Worm (Caenorhabditis elegans): ENCODE measurements around the gene ceh-1.

Gene ceh-1

ce11 chrX:4698271-4698670 lies 44.3 kb upstream of the ceh-1 start:
- TF ChIP-seq fos-1 (tag; optimal IDR thresholded peaks at IDR 0.05) (no peak), pqm-1 (tag; optimal IDR thresholded peaks at IDR 0.05) (peak; percentile 89), ceh-28 (tag; optimal IDR thresholded peaks at IDR 0.05) (peak; percentile 50), elt-2 (tag; optimal IDR thresholded peaks at IDR 0.05) (peak; percentile 87), fkh-10 (GFP tag; optimal IDR thresholded peaks at IDR 0.05) (no peak)

- TF ChIP-seq nhr-25 (tag; optimal IDR thresholded peaks at IDR 0.05) (peak; percentile 87), nhr-23 (tag; optimal IDR thresholded peaks at IDR 0.05) (peak; percentile 6), nhr-11 (tag; optimal IDR thresholded peaks at IDR 0.05) (no peak), tbx-2 (tag; optimal IDR thresholded peaks at IDR 0.05) (no peak)
Measured at ce11 chrX:4694611-4695370, 40.8 kb upstream of the ceh-1 start.

DNA sequence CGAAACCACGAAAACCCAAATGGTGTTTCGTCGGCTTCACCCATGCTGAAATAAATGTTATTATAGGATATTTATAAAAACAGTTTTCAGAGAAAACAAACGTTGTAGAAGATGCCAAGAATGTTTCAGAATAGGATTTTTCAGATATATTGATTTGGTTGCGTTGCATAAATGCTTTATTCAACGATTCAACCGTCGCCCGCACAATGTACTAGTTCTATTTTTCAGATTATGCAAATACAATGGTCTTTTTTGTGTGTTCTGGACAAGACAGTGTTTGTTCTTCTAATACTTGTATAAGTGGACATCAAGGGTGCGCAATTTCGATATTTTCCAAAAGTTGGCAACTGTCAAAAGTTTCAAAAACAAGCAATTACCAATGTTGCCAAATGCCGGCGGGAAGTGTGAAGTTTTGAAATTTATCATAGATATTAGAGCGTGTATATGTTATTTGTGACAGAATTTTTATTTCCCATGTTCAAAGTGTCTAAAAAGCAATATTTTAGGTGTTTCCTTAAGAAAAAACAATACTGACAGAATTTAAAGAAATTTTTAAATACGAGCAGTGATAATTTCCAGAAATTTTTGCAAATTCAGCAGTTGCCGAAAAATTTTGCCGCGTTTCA lies 37.3 kb upstream of the ceh-1 start, which contains the start of gene K02G10.5:
Gene K02G10.5, minus strand, starts transcription at position 51 of the 626 bp plus-strand sequence.
- TF ChIP-seq daf-12 (tag; optimal IDR thresholded peaks at IDR 0.05) (no peak), nhr-237 (tag; optimal IDR thresholded peaks at IDR 0.05) (no peak), unc-39 (tag; optimal IDR thresholded peaks at IDR 0.05) (no peak), ama-1 (optimal IDR thresholded peaks at IDR 0.05) (no peak), zag-1 (tag; optimal IDR thresholded peaks at IDR 0.05) (no peak), jun-1 (tag; optimal IDR thresholded peaks at IDR 0.05) (no peak), fos-1 (tag; optimal IDR thresholded peaks at IDR 0.05) (no peak), fkh-2 (tag; optimal IDR thresholded peaks at IDR 0.05) (no peak), nhr-43 (tag; optimal IDR thresholded peaks at IDR 0.05; ENCODE audit: poor library complexity, severe bottlenecking) (no peak), unc-62 (GFP tag; optimal IDR thresholded peaks at IDR 0.05) (no peak)

ce11 chrX:4685579-4685978 lies 31.6 kb upstream of the ceh-1 start:
- TF ChIP-seq nhr-25 (tag; optimal IDR thresholded peaks at IDR 0.05): peak; percentile 60
- TF ChIP-seq fkh-2 (tag; optimal IDR thresholded peaks at IDR 0.05): no peak

DNA sequence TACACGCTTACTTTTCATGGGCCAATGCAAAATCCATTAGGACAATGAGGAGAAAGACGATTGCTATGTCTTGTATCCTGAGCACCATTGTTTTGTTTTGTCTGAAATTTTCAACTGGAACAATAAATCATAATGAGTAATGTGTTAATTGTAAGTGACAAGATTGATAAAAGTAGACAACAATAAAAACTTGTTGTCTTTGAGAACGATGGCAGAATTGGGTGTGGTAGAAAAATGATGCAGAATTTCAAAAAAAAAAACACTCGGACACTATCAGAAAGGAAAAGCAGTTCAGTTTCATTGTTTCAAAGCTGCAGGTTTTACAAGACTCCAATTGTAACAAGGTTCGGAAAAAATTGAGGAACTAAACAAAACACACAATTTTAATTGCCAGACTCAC lies 28.7 kb upstream of the ceh-1 start, which contains the start of gene K02G10.15:
Gene K02G10.15, minus strand, starts transcription at position 101 of the 400 bp plus-strand sequence.
- no peak for TF ChIP-seq hmg-11 (tag; optimal IDR thresholded peaks at IDR 0.05)
- TF ChIP-seq unc-62 (GFP tag; optimal IDR thresholded peaks at IDR 0.05): no peak
- TF ChIP-seq eor-1 (tag; optimal IDR thresholded peaks at IDR 0.05): no peak
- no peak for TF ChIP-seq egl-27 (tag; optimal IDR thresholded peaks at IDR 0.05)
- no peak for TF ChIP-seq tbx-2 (tag; optimal IDR thresholded peaks at IDR 0.05)
- TF ChIP-seq lin-15B (tag; optimal IDR thresholded peaks at IDR 0.05): no peak
- no peak for TF ChIP-seq nhr-28 (tag; optimal IDR thresholded peaks at IDR 0.05)
- TF ChIP-seq nhr-11 (tag; optimal IDR thresholded peaks at IDR 0.05): no peak
- TF ChIP-seq ztf-4 (tag; optimal IDR thresholded peaks at IDR 0.05): no peak
- no peak for TF ChIP-seq ztf-11 (tag; optimal IDR thresholded peaks at IDR 0.05)
- no peak for TF ChIP-seq nhr-237 (tag; optimal IDR thresholded peaks at IDR 0.05)
- no peak for TF ChIP-seq nhr-25 (tag; optimal IDR thresholded peaks at IDR 0.05)
- no peak for TF ChIP-seq aly-2 (tag; optimal IDR thresholded peaks at IDR 0.05)
- TF ChIP-seq zag-1 (tag; optimal IDR thresholded peaks at IDR 0.05): no peak
- no peak for TF ChIP-seq unc-39 (tag; optimal IDR thresholded peaks at IDR 0.05)
- no peak for TF ChIP-seq nhr-76 (tag; optimal IDR thresholded peaks at IDR 0.05)
- TF ChIP-seq ceh-9 (tag; optimal IDR thresholded peaks at IDR 0.05): no peak
- no peak for TF ChIP-seq nhr-12 (tag; optimal IDR thresholded peaks at IDR 0.05)
- TF ChIP-seq elt-1 (tag; optimal IDR thresholded peaks at IDR 0.05): no peak
- TF ChIP-seq ceh-82 (tag; optimal IDR thresholded peaks at IDR 0.05): no peak

DNA sequence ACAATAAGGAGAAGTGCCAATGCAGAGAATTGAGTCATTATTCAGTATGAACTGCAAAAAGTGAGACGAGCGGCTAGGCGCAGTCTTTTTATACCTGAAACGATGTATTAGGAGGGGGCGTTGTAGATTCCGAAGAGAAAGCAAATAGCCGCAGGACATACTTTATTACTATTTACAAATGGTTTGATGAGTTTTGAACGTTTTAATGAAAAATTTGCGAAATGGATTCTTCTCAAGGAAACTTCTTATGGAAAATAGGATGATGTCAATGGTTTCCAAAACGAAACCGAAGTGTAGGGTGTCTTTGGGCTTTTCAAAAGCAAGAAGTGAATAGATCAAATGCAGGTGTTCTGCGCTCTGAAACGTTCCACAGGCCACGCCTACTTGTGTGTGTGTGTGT lies 24.1 kb upstream of the ceh-1 start, which contains the start of gene flp-11:
Gene flp-11, minus strand, starts transcription at position 101 of the 400 bp plus-strand sequence.
- TF ChIP-seq mdl-1 (tag; optimal IDR thresholded peaks at IDR 0.05): no peak
- no peak for TF ChIP-seq nhr-67 (tag; optimal IDR thresholded peaks at IDR 0.05)
- no peak for TF ChIP-seq nhr-43 (tag; optimal IDR thresholded peaks at IDR 0.05; ENCODE audit: poor library complexity, severe bottlenecking)
- TF ChIP-seq pha-4 (tag; optimal IDR thresholded peaks at IDR 0.05): no peak
- TF ChIP-seq fos-1 (tag; optimal IDR thresholded peaks at IDR 0.05): no peak
- TF ChIP-seq hmg-11 (tag; optimal IDR thresholded peaks at IDR 0.05): no peak
- TF ChIP-seq ceh-9 (tag; optimal IDR thresholded peaks at IDR 0.05): no peak
- no peak for TF ChIP-seq snpc-4 (tag; optimal IDR thresholded peaks at IDR 0.05)
- no peak for TF ChIP-seq lin-39 (tag; optimal IDR thresholded peaks at IDR 0.05)

Data from whole organism, L3 larva.